Worm (Caenorhabditis elegans) whole organism, late embryonic: Measurements from ENCODE around the gene ddo-2.

ENCODE experiments used
- F13H6.1 ChIP-seq: sonication (generic microtip); optimal IDR thresholded peaks from 2 replicates; lab custom pipeline; 2016; ENCODE audit warnings: missing genetic modification characterization, missing compliant biosample characterization
- elt-2 ChIP-seq: sonication (generic microtip); optimal IDR thresholded peaks from 2 replicates; lab custom pipeline; 2016; ENCODE audit warnings: missing genetic modification reagents, missing genetic modification characterization, missing compliant biosample characterization
- nfya-1 ChIP-seq: sonication (generic microtip); optimal IDR thresholded peaks from 2 replicates; lab custom pipeline; 2017; ENCODE audit warnings: missing genetic modification characterization, mild to moderate bottlenecking, missing compliant biosample characterization, antibody characterized with exemption, moderate library complexity
- pqm-1 ChIP-seq: sonication (generic microtip); optimal IDR thresholded peaks from 2 replicates; lab custom pipeline; 2016; ENCODE audit warnings: missing genetic modification characterization, missing compliant biosample characterization

- TF ChIP-seq nfya-1 (tag; lab: Kevin White, UChicago) (no peak), elt-2 (no peak), pqm-1 (tag; lab: Kevin White, UChicago) (no peak), F13H6.1 (tag; lab: Kevin White, UChicago) (no peak)
Measured at ce11 chrV:7436509-7436908, 1.0 kb upstream of the ddo-2 start.
